Worm (Caenorhabditis elegans): ENCODE data around the gene F47B8.5.

DNA sequence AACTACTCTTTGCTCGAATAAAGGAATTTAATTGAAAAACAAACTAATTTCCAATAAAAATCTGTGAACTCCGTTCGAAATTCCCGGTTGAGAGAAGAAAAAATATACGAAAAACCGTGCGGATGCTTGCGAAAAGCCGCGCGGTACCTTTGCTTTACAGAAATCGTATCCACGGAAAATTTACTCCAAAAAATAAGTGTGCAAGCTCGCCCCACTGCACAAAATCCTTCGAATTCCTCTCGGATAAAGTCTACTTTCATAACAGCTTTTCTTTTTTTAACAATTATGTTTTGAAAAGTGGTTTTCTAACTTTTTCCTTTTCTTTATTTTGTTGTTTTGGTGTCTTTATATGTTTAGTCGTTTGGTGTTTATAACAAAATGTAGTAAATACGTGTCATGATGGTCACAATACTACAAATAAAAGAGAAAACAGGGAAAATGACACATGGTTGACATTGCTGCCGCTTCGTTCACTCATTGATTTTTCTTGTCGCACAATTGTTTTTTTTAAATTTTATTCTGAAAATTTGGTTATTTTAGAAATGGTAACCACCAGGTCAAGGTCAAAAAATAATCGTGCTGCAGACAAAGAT is 19.7 kb upstream of the F47B8.5 start, which contains the start of gene cept-2:
- TF ChIP-seq rcor-1 (GFP tag; IDR thresholded peaks at IDR 0.05) (peak; percentile 69), F57A8.1 (GFP tag; optimal IDR thresholded peaks at IDR 0.05) (no peak), F55B11.4 (tag; optimal IDR thresholded peaks at IDR 0.05; ENCODE audit: borderline replicate concordance, insufficient read depth) (no peak), ceh-91 (GFP tag; IDR thresholded peaks at IDR 0.05) (0 out of 2 replicates have a peak, but pooled peaks have one; percentile 30), gei-17 (GFP tag; optimal IDR thresholded peaks at IDR 0.05) (no peak), attf-3 (GFP tag; conservative IDR thresholded peaks at IDR 0.05) (peak; percentile 69), T07F8.4 (tag; optimal IDR thresholded peaks at IDR 0.05) (no peak), C17E4.6 (GFP tag; IDR thresholded peaks at IDR 0.05) (no peak)
